Fruit fly (Drosophila melanogaster) whole organism, prepupa: ENCODE measurements around the gene Osi16.

Experiments
- CG15336 ChIP-seq: fragments of 200-800 bp; sonication (Bioruptor generic); IDR thresholded peaks from 2 replicates; pipeline ENCODE4 v1.3.6; 2022; ENCODE audit warnings: missing biosample characterization, missing genetic modification characterization
- CG32006 ChIP-seq: fragments of 200-800 bp; sonication (Bioruptor generic); optimal IDR thresholded peaks from 3 replicates; lab custom pipeline; 2017; ENCODE audit warnings: missing biosample characterization, mild to moderate bottlenecking, missing genetic modification characterization
- CG34406 ChIP-seq: fragments of 200-800 bp; sonication (Bioruptor generic); optimal IDR thresholded peaks from 3 replicates; lab custom pipeline; 2016; ENCODE audit warnings: missing biosample characterization, missing genetic modification characterization
- CG4318 ChIP-seq: fragments of 200-800 bp; sonication (Bioruptor generic); optimal IDR thresholded peaks from 3 replicates; lab custom pipeline; 2017; ENCODE audit warnings: missing biosample characterization, mild to moderate bottlenecking, missing genetic modification characterization
- CG6792 ChIP-seq: fragments of 200-800 bp; sonication (Bioruptor generic); optimal IDR thresholded peaks from 3 replicates; lab custom pipeline; 2016; ENCODE audit warnings: missing biosample characterization, missing genetic modification characterization
- CG8119 ChIP-seq: fragments of 200-800 bp; sonication (Bioruptor generic); IDR thresholded peaks from 3 replicates; pipeline ENCODE4 v1.3.6; 2022; ENCODE audit warnings: missing biosample characterization, missing genetic modification characterization
- Eip78C ChIP-seq: fragments of 200-800 bp; sonication (Bioruptor generic); peaks from one replicate; lab custom pipeline; 2016; ENCODE audit warnings: missing biosample characterization, missing genetic modification characterization

DNA sequence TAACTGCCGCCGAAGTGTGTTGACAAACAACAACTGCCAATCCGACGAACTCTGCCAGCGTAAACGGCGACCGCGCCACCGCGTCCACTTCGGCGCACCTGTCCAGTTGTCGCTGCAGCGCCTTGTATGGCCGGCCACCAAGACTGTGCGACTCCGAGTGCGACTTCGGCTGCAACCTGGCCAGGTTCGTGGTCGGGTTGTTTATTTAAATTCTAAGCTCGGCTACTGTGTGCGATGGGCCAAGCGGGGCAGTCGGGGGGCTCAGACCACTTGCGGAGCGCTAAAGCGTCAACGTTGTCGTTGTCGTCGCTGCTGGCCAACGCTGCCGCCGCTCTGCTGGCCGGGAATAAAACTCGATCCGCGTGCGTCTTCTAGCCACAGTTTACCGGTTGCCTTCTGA is 45.2 kb upstream of the Osi16 start, which contains the start of gene Osi9:
- TF ChIP-seq CG4318: no peak
- TF ChIP-seq CG32006 (GFP tag; lab: Kevin White, UChicago): no peak
- TF ChIP-seq CG15336 (GFP tag; lab: Robert Waterston, UW): 0 out of 2 replicates have a peak, but pooled peaks have one; percentile 9
- no peak for TF ChIP-seq CG6792 (GFP tag; lab: Kevin White, UChicago)
- TF ChIP-seq CG34406 (GFP tag; lab: Kevin White, UChicago): no peak
- no peak for TF ChIP-seq CG8119 (GFP tag; lab: Robert Waterston, UW)
- peak; percentile 7 for TF ChIP-seq Eip78C (GFP tag; lab: Kevin White, UChicago)
